Worm (Caenorhabditis elegans) whole organism, L1 larva: ENCODE data around the gene twk-2.

Experiments
- Y116A8C.19 ChIP-seq: sonication (generic microtip); optimal IDR thresholded peaks from 2 replicates; lab custom pipeline; 2016; ENCODE audit warnings: missing compliant biosample characterization, missing genetic modification characterization, borderline replicate concordance
- ama-1 ChIP-seq: fragments of 150-350 bp; optimal IDR thresholded peaks from 2 replicates; lab custom pipeline; 2014
- dsc-1 ChIP-seq: sonication (generic microtip); optimal IDR thresholded peaks from 2 replicates; lab custom pipeline; 2016; ENCODE audit warnings: mild to moderate bottlenecking, missing genetic modification characterization, missing compliant biosample characterization
- efl-1 ChIP-seq, 4 experiments: fragments of 150-350 bp; optimal IDR thresholded peaks in 3 of 4; peaks in 1 of 4; 1 replicate in 1 of 4; 2 replicates in 3 of 4; lab custom pipeline; 2014; ENCODE audit warnings: missing biosample characterization in 2 of 4, missing genetic modification characterization in 2 of 4, missing genetic modification reagents in 2 of 4
- elt-2 ChIP-seq: sonication (generic microtip); optimal IDR thresholded peaks from 2 replicates; lab custom pipeline; 2016; ENCODE audit warnings: missing genetic modification characterization, mild to moderate bottlenecking, inconsistent platforms, missing compliant biosample characterization, missing genetic modification reagents
- fkh-8 ChIP-seq: sonication (generic microtip); optimal IDR thresholded peaks from 2 replicates; lab custom pipeline; 2016; ENCODE audit warnings: mild to moderate bottlenecking, missing genetic modification characterization, missing compliant biosample characterization
- grh-1 ChIP-seq: fragments of 200-800 bp; sonication (Bioruptor generic); IDR thresholded peaks from 2 replicates; pipeline ENCODE4 v1.3.6; 2022; ENCODE audit warnings: missing genetic modification reagents, missing genetic modification characterization, missing compliant biosample characterization
- hlh-17 ChIP-seq: fragments of 200-800 bp; sonication (Bioruptor generic); optimal IDR thresholded peaks from 2 replicates; lab custom pipeline; 2018; ENCODE audit warnings: missing genetic modification characterization, mild to moderate bottlenecking, missing compliant biosample characterization, moderate library complexity, borderline replicate concordance
- irx-1 ChIP-seq: sonication (generic microtip); optimal IDR thresholded peaks from 2 replicates; lab custom pipeline; 2016; ENCODE audit warnings: missing genetic modification characterization, missing compliant biosample characterization
- isw-1 ChIP-seq: fragments of 200-800 bp; sonication (Bioruptor generic); IDR thresholded peaks from 2 replicates; pipeline ENCODE4 v1.3.6; 2022; ENCODE audit warnings: missing genetic modification characterization, missing compliant biosample characterization
- jun-1 ChIP-seq: fragments of 150-350 bp; optimal IDR thresholded peaks from 2 replicates; lab custom pipeline; 2014; ENCODE audit warnings: missing biosample characterization, missing genetic modification reagents, missing genetic modification characterization
- lin-13 ChIP-seq: fragments of 150-350 bp; optimal IDR thresholded peaks from 2 replicates; lab custom pipeline; 2014; ENCODE audit warnings: missing biosample characterization, missing genetic modification reagents, missing genetic modification characterization
- lin-14 ChIP-seq: fragments of 200-800 bp; sonication (Bioruptor generic); optimal IDR thresholded peaks from 2 replicates; lab custom pipeline; 2018; ENCODE audit warnings: mild to moderate bottlenecking, missing genetic modification characterization, moderate library complexity, missing compliant biosample characterization
- lin-35 ChIP-seq, 2 experiments: fragments of 150-350 bp; optimal IDR thresholded peaks; 2 replicates each; lab custom pipeline; 2014; ENCODE audit warnings: missing biosample characterization in 2 of 2, missing genetic modification characterization in 2 of 2, missing genetic modification reagents in 2 of 2
- lin-39 ChIP-seq: fragments of 150-350 bp; optimal IDR thresholded peaks from 2 replicates; lab custom pipeline; 2014; ENCODE audit warnings: missing biosample characterization, missing genetic modification reagents, missing genetic modification characterization
- lsy-2 ChIP-seq, 2 experiments: fragments of 150-350 bp; optimal IDR thresholded peaks; 2 replicates each; lab custom pipeline; 2014; ENCODE audit warnings: missing biosample characterization in 2 of 2, missing genetic modification characterization in 2 of 2
- mdl-1 ChIP-seq, 2 experiments: fragments of 150-350 bp; optimal IDR thresholded peaks; 2 replicates each; lab custom pipeline; 2014 to 2017; ENCODE audit warnings: missing biosample characterization in 2 of 2, missing genetic modification characterization in 2 of 2, inconsistent platforms in 1 of 2
- mef-2 ChIP-seq: fragments of 150-350 bp; optimal IDR thresholded peaks from 2 replicates; lab custom pipeline; 2014; ENCODE audit warnings: missing biosample characterization, missing genetic modification characterization
- nhr-11 ChIP-seq: fragments of 150-350 bp; optimal IDR thresholded peaks from 2 replicates; lab custom pipeline; 2014; ENCODE audit warnings: missing biosample characterization, missing genetic modification characterization
- nhr-12 ChIP-seq: sonication (generic microtip); optimal IDR thresholded peaks from 2 replicates; lab custom pipeline; 2017; ENCODE audit warnings: missing biosample characterization, missing genetic modification characterization
- nhr-19 ChIP-seq: fragments of 200-800 bp; sonication (Bioruptor generic); conservative IDR thresholded peaks from 2 replicates; pipeline ENCODE4 v1.3.6; 2022; ENCODE audit warnings: missing genetic modification characterization, missing compliant biosample characterization
- nhr-20 ChIP-seq: sonication (generic microtip); optimal IDR thresholded peaks from 2 replicates; lab custom pipeline; 2016; ENCODE audit warnings: mild to moderate bottlenecking, missing genetic modification characterization, missing compliant biosample characterization
- nhr-237 ChIP-seq: fragments of 150-350 bp; optimal IDR thresholded peaks from 2 replicates; lab custom pipeline; 2014; ENCODE audit warnings: missing biosample characterization, missing genetic modification characterization
- nhr-71 ChIP-seq: sonication (generic microtip); optimal IDR thresholded peaks from 2 replicates; lab custom pipeline; 2016; ENCODE audit warnings: mild to moderate bottlenecking, missing genetic modification characterization, moderate library complexity, missing compliant biosample characterization
- nhr-77 ChIP-seq: fragments of 150-350 bp; optimal IDR thresholded peaks from 2 replicates; lab custom pipeline; 2014; ENCODE audit warnings: missing biosample characterization, missing genetic modification characterization
- pag-3 ChIP-seq: sonication (generic microtip); optimal IDR thresholded peaks from 2 replicates; lab custom pipeline; 2017; ENCODE audit warnings: missing genetic modification characterization, mild to moderate bottlenecking, missing compliant biosample characterization, antibody characterized with exemption, borderline replicate concordance; ENCODE audit not compliant: insufficient read depth
- rnt-1 ChIP-seq: sonication (generic microtip); optimal IDR thresholded peaks from 2 replicates; lab custom pipeline; 2016; ENCODE audit warnings: mild to moderate bottlenecking, missing genetic modification characterization, moderate library complexity, missing compliant biosample characterization
- skn-1 ChIP-seq: fragments of 150-350 bp; optimal IDR thresholded peaks from 2 replicates; lab custom pipeline; 2014; ENCODE audit warnings: missing biosample characterization, missing genetic modification characterization
- snpc-4 ChIP-seq: fragments of 150-350 bp; optimal IDR thresholded peaks from 2 replicates; lab custom pipeline; 2014; ENCODE audit warnings: missing biosample characterization, missing genetic modification characterization
- snu-23 ChIP-seq: sonication (generic microtip); optimal IDR thresholded peaks from 2 replicates; lab custom pipeline; 2016; ENCODE audit warnings: missing genetic modification characterization, missing compliant biosample characterization
- sup-37 ChIP-seq: fragments of 200-800 bp; sonication (Bioruptor generic); optimal IDR thresholded peaks from 2 replicates; lab custom pipeline; 2018; ENCODE audit warnings: mild to moderate bottlenecking, missing genetic modification characterization, missing compliant biosample characterization
- tbx-2 ChIP-seq: sonication (generic microtip); optimal IDR thresholded peaks from 2 replicates; lab custom pipeline; 2016; ENCODE audit warnings: missing genetic modification characterization, missing compliant biosample characterization
- xbp-1 ChIP-seq: sonication (generic microtip); optimal IDR thresholded peaks from 2 replicates; lab custom pipeline; 2016; ENCODE audit warnings: missing genetic modification characterization, missing compliant biosample characterization

Gene twk-2

DNA sequence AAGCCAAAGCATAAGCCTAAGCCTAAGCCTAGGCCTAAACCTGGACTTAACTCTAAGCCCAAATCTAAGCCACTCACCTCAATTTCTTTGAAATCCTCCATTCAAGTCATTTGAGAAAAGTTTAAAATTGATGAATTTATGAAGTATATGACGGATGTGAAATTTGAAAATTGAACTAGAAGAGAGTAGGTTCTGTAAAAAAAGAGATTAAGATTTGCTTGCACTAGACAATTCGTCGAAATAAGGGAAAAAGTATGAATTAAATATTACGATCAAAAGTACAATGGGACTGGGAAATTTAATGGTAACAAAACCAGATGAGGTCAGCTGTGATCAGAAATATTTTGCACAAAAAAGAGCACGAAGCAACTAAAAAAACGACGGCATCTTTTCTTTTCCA is at the start of gene twk-2:
twk-2 (minus strand) TSS at position 101 of the 400 bp plus-strand sequence.
- TF ChIP-seq mdl-1 (tag; optimal IDR thresholded peaks at IDR 0.05; lab: Kevin White, UChicago) (no peak), rnt-1 (tag; lab: Kevin White, UChicago) (no peak), nhr-12 (tag; lab: Kevin White, UChicago) (no peak), Y116A8C.19 (tag; lab: Kevin White, UChicago) (no peak), xbp-1 (tag; lab: Kevin White, UChicago) (no peak)

DNA sequence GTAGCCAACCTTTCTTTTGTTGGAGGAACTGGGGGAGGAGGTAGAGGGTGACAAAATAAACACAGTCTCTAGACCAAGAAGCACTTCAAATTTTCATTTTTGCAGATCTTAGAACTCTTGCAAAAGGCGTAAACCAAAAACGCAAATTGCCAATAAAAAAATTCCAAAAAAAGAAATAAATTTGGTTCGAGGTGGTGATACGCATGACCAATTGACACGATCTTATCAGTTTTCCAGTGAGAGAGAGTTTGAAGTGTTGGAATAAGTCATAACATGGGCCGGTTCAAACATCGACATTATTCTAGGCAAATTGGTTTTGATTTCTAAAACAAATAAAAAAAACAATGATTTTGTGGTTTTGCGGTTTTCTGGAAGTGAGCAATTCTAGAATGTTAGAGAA is 42.9 kb upstream of the twk-2 start:
- TF ChIP-seq nhr-71 (tag; lab: Kevin White, UChicago) = no peak
- TF ChIP-seq elt-2 (tag; lab: Kevin White, UChicago) = peak; percentile 13

DNA sequence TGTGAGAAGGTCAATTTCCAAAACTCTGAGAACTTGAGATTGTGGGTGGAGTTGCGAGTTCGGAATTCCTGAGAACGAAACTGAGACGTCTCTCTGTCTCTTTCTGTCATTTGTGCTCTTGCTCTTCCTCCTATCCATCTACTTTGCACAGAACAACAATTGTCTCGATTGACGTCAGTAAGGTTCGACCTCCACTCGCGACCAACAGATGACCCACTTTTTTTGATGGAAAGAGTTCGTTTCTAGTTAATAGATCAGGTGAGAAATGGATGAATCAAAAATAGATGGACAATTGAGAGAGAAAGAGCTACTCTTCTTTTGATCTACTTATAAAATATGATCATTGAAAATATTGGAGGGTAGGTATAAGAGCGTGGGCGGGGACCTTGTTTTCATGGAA is 41.6 kb upstream of the twk-2 start:
- no peak for TF ChIP-seq irx-1 (tag; lab: Kevin White, UChicago)
- TF ChIP-seq nhr-20 (tag; lab: Kevin White, UChicago) = peak; percentile 35
- TF ChIP-seq nhr-71 (tag; lab: Kevin White, UChicago) = peak; percentile 78
- peak; percentile 29; the same call in 1 of the 2 replicates for TF ChIP-seq nhr-19 (GFP tag; lab: Robert Waterston, UW)
- TF ChIP-seq elt-2 (tag; lab: Kevin White, UChicago) = no peak
- TF ChIP-seq grh-1 (GFP tag; lab: Robert Waterston, UW) = no peak
- TF ChIP-seq efl-1 (optimal IDR thresholded peaks at IDR 0.05; lab: Kevin White, UChicago) = peak in 1 of 2 experiments; percentile 13
- no peak for TF ChIP-seq efl-1 (GFP tag; optimal IDR thresholded peaks at IDR 0.05 in 1 of 2; lab: Kevin White, UChicago)
- TF ChIP-seq lin-14 (GFP tag; lab: Kevin White, UChicago) = peak; percentile 81
- TF ChIP-seq isw-1 = no peak
- no peak for TF ChIP-seq hlh-17 (GFP tag; lab: Kevin White, UChicago)
- TF ChIP-seq lin-39 (tag; lab: Kevin White, UChicago) = peak; percentile 38
- peak; percentile 5 for TF ChIP-seq lin-13 (GFP tag; lab: Kevin White, UChicago)
- TF ChIP-seq mef-2 (tag; lab: Kevin White, UChicago) = peak; percentile 52
- peak; percentile 27 for TF ChIP-seq snu-23 (GFP tag; lab: Kevin White, UChicago)
- peak; percentile 24 to 49 for TF ChIP-seq lsy-2 (tag; optimal IDR thresholded peaks at IDR 0.05; lab: Kevin White, UChicago)
- TF ChIP-seq rnt-1 (tag; lab: Kevin White, UChicago) = peak; percentile 64

DNA sequence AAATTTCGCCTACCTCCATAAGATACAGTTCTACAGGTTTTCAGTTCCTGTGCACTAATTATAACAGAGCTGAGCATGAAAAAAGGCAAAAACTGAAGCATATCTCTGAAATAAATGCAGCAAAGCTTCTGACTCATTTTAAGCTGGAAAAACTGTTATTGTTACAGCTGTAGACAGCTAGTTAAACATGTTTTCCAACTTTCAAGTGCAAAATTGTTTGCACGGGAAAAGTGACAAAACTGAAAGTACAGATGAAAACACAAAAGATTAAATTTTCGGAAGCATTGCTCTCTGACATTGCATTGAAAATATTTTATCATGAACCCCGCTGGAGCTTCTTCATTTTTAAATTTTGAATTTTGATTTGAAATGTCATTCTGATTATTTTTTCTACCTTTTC is 37.8 kb upstream of the twk-2 start, which contains the start of gene T05C1.5:
T05C1.5 (minus strand) TSS at position 101 of the 400 bp plus-strand sequence.
- TF ChIP-seq isw-1 = no peak
- TF ChIP-seq jun-1 (tag; lab: Kevin White, UChicago) = no peak
- no peak for TF ChIP-seq pag-3 (tag; lab: Kevin White, UChicago)
- no peak for TF ChIP-seq sup-37 (GFP tag; lab: Kevin White, UChicago)
- no peak for TF ChIP-seq elt-2 (tag; lab: Kevin White, UChicago)
- no peak for TF ChIP-seq dsc-1 (tag; lab: Kevin White, UChicago)
- no peak for TF ChIP-seq skn-1 (tag; lab: Kevin White, UChicago)
- no peak for TF ChIP-seq ama-1 (lab: Kevin White, UChicago)
- no peak for TF ChIP-seq nhr-11
- TF ChIP-seq tbx-2 (tag; lab: Kevin White, UChicago) = no peak
- no peak for TF ChIP-seq snpc-4
- TF ChIP-seq xbp-1 (tag; lab: Kevin White, UChicago) = no peak
- no peak for TF ChIP-seq fkh-8 (tag; lab: Kevin White, UChicago)
- no peak for TF ChIP-seq hlh-17 (GFP tag; lab: Kevin White, UChicago)
- TF ChIP-seq nhr-237 (tag; lab: Kevin White, UChicago) = no peak
- no peak for TF ChIP-seq Y116A8C.19 (tag; lab: Kevin White, UChicago)
- no peak for TF ChIP-seq lin-35 (GFP tag; optimal IDR thresholded peaks at IDR 0.05; lab: Kevin White, UChicago)
- TF ChIP-seq mef-2 (tag; lab: Kevin White, UChicago) = no peak
- no peak for TF ChIP-seq nhr-77 (tag; lab: Kevin White, UChicago)
